Fruit fly (Drosophila melanogaster): ENCODE results near the gene CG14074.

The CG14074 gene

DNA sequence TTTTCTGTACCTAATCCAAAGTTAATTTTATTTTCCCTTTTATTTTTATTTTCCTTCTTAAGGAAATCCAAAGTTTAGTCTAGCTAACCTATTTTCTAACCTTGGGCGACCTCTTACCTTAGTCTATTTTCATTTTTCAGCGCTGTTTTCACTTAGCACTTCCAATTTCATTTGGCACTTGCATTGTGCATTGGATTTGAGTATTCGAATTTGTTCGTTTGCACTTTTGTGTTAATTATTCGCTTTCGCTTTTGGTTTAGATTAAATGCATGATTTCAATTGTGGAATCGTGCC is 42.9 kb upstream of the CG14074 start:
- TF ChIP-seq gt (GFP tag; IDR thresholded peaks at IDR 0.05): no peak
- no peak for TF ChIP-seq inv (GFP tag; IDR thresholded peaks at IDR 0.05; ENCODE audit: partially characterized antibody)
- TF ChIP-seq Doc3 (GFP tag; IDR thresholded peaks at IDR 0.05; ENCODE audit: partially characterized antibody): no peak
- no peak for TF ChIP-seq CG17359 (tag; optimal IDR thresholded peaks at IDR 0.05)
- peak in 1 of 2 experiments; percentile 63 for TF ChIP-seq eve (GFP tag; optimal IDR thresholded peaks at IDR 0.05)
- TF ChIP-seq Vsx1 (GFP tag; optimal IDR thresholded peaks at IDR 0.05): no peak
- no peak for TF ChIP-seq H15 (GFP tag; IDR thresholded peaks at IDR 0.05)
- TF ChIP-seq Blimp-1 (GFP tag; optimal IDR thresholded peaks at IDR 0.05): peak; percentile 32
- no peak for TF ChIP-seq CHES-1-like (GFP tag; optimal IDR thresholded peaks at IDR 0.05)
- no peak for TF ChIP-seq nmo (GFP tag; optimal IDR thresholded peaks at IDR 0.05)
- TF ChIP-seq Hr78 (GFP tag; optimal IDR thresholded peaks at IDR 0.05): peak in 1 of 2 experiments; percentile 67
- no peak for TF ChIP-seq CG30020 (tag; optimal IDR thresholded peaks at IDR 0.05)
- TF ChIP-seq sens (GFP tag): peak; percentile 20
- no peak for TF ChIP-seq abd-A (tag; optimal IDR thresholded peaks at IDR 0.05)

DNA sequence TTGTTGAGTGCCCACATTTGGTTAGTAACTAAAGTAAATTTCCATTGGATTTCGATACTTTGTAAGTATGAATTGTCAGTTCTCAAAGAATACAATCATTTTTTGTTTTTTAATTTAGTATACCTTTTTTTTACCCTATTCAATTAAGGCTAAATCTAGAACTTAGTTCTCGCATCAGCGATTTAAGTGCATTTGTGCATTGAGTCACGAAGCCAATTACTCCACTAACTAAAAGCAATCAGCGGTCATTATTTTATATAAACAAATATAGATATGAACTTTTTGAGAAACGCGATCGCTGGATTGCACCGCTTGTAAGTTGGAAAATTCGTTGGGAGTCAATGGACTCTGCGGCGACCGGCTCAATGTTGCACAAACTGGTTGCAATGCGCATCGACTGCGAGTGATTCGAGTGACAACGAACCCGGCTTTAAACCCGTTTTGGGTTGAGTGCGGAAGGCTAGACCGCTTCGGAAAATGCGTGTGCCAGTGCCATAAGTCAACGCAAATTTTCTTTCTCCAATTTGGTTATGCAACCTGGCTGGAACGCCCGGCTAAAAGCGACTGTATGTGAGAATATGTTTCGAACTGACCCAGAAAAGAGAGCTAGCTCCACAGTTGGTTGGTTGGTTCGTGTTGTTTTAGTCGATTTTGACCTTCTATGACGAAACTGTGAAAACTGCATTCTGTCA is 42.0 kb upstream of the CG14074 start:
- no peak for TF ChIP-seq dan (GFP tag; IDR thresholded peaks at IDR 0.05)
- TF ChIP-seq CG31441 (GFP tag; IDR thresholded peaks at IDR 0.05): no peak
- TF ChIP-seq Pdp1 (GFP tag; optimal IDR thresholded peaks at IDR 0.05): peak in 1 of 2 experiments; percentile 71

DNA sequence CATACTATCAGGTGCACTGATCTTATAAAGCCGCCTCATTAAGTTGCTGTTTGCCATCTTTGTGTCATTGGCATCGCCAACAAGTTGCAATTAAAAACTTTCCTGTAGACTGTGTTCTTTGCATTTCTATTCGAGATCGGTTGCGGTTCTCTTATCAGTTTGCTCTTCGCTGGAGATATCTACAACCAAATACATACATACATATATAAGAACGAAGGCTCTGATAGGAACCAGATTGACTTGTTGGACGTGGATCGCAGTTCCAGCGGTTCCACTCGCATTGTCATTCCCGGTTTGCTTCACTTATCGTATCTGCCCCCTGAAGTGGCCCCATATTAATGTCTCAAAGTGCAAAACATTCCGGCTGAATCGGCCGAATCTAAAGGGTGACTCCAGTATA is 41.2 kb upstream of the CG14074 start:
- TF ChIP-seq grn (GFP tag; optimal IDR thresholded peaks at IDR 0.05) (peak; percentile 13), Meics (GFP tag; optimal IDR thresholded peaks at IDR 0.05) (no peak), nom (GFP tag; optimal IDR thresholded peaks at IDR 0.05) (peak; percentile 57), CG2129 (GFP tag; IDR thresholded peaks at IDR 0.05; ENCODE audit: partially characterized antibody) (no peak)

DNA sequence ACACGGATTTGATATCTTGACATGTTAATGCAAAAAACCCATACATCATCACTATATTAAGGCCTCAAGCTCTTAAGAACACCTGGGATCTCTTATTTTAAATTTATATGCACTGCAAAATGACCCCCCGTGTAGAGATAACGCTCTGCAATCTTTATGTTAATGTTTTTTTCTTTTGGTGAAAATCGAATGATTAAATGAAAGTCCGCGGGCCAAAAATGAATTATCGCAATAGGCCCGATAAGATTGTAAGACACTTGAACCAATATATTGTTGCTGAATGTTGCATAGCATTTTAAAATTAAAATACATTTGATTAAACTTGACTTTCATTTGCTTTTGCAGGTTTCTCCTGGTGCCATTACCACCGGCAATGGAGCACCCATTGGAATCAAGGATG is 40.0 kb upstream of the CG14074 start:
- no peak for TF ChIP-seq hkb (optimal IDR thresholded peaks at IDR 0.05)
- TF ChIP-seq hkb (GFP tag; IDR thresholded peaks at IDR 0.05): no peak
- TF ChIP-seq sug (tag; optimal IDR thresholded peaks at IDR 0.05): peak; percentile 93
- TF ChIP-seq exex (tag; optimal IDR thresholded peaks at IDR 0.05): peak; percentile 35

DNA sequence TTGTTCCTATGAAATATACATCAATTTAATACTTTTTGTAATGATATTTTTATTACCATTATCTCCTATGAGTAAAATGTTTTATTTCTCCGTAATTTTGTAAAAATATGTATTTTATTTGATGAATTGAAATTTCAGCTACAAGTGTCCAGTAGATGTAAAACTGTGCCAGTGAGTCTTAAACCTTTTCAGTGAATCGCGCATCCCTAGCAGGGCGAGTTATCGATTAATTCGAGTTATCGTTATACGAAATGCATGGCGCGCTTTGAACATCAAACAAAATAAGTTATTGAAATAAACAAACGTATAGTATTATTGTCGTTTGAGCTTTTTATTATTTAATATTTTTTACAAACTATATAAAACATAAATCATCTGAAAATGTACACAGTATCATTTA is 37.7 kb upstream of the CG14074 start:
- TF ChIP-seq sug (tag; optimal IDR thresholded peaks at IDR 0.05) (peak; percentile 49), MBD-R2 (GFP tag; IDR thresholded peaks at IDR 0.05) (peak; percentile 28; the same call in 1 of the 2 replicates), gsb-n (tag; optimal IDR thresholded peaks at IDR 0.05) (no peak), lbe (GFP tag; optimal IDR thresholded peaks at IDR 0.05) (peak; percentile 17), CG8290 (GFP tag; optimal IDR thresholded peaks at IDR 0.05) (no peak), CG8290 (tag; optimal IDR thresholded peaks at IDR 0.05) (peak in 1 of 2 experiments; percentile 62), CG13287 (GFP tag; IDR thresholded peaks at IDR 0.05; ENCODE audit: partially characterized antibody) (peak; percentile 83), Doc3 (GFP tag; IDR thresholded peaks at IDR 0.05; ENCODE audit: partially characterized antibody) (peak; percentile 58), tna (GFP tag; IDR thresholded peaks at IDR 0.05; ENCODE audit: partially characterized antibody) (peak; percentile 60; the same call in 1 of the 2 replicates), CG1603 (tag; optimal IDR thresholded peaks at IDR 0.05) (peak; percentile 45), CG2712 (tag; optimal IDR thresholded peaks at IDR 0.05) (peak; percentile 24), Dp (GFP tag; optimal IDR thresholded peaks at IDR 0.05) (peak; percentile 99), Opbp (GFP tag; IDR thresholded peaks at IDR 0.05; ENCODE audit: partially characterized antibody) (peak; percentile 68), HmgZ (tag; optimal IDR thresholded peaks at IDR 0.05) (peak; percentile 57), scrt (GFP tag; optimal IDR thresholded peaks at IDR 0.05) (peak; percentile 97), nerfin-2 (GFP tag; IDR thresholded peaks at IDR 0.05; ENCODE audit: partially characterized antibody) (peak; percentile 67), unc-4 (GFP tag; IDR thresholded peaks at IDR 0.05; ENCODE audit: partially characterized antibody) (peak; percentile 68), sens (GFP tag) (peak; percentile 43), Nf-YC (tag; optimal IDR thresholded peaks at IDR 0.05) (peak; percentile 31), Med (GFP tag) (peak; percentile 53), sob (GFP tag; IDR thresholded peaks at IDR 0.05) (0 out of 2 replicates have a peak, but pooled peaks have one; percentile 21)
